Worm (Caenorhabditis elegans) whole organism, L4 larva: Measurements from ENCODE around the gene C54F6.19.

Experiments
- madf-9 ChIP-seq: fragments of 200-800 bp; sonication (Bioruptor generic); conservative IDR thresholded peaks from 2 replicates; pipeline ENCODE4 v1.3.6; 2022; ENCODE audit warnings: missing genetic modification reagents, missing genetic modification characterization, missing compliant biosample characterization
- mdl-1 ChIP-seq, 2 experiments: fragments of 150-350 bp in 1 of 2; sonication (generic microtip) in 1 of 2; optimal IDR thresholded peaks; 2 replicates each; lab custom pipeline; 2014 to 2017; ENCODE audit warnings: missing biosample characterization in 2 of 2, missing genetic modification characterization in 2 of 2
- mep-1 ChIP-seq: fragments of 150-350 bp; sonication (generic microtip); optimal IDR thresholded peaks from 3 replicates; lab custom pipeline; 2014; ENCODE audit warnings: missing biosample characterization, missing genetic modification characterization
- nhr-111 ChIP-seq: fragments of 200-800 bp; sonication (Bioruptor generic); optimal IDR thresholded peaks from 2 replicates; lab custom pipeline; 2018; ENCODE audit warnings: mild to moderate bottlenecking, missing genetic modification characterization, missing compliant biosample characterization
- nhr-28 ChIP-seq: fragments of 150-350 bp; optimal IDR thresholded peaks from 2 replicates; lab custom pipeline; 2014; ENCODE audit warnings: missing biosample characterization, missing genetic modification characterization
- nhr-77 ChIP-seq: fragments of 150-350 bp; optimal IDR thresholded peaks from 2 replicates; lab custom pipeline; 2014; ENCODE audit warnings: missing biosample characterization, missing genetic modification characterization
- unc-62 ChIP-seq, 3 experiments: fragments of 150-350 bp in 1 of 3; sonication (generic microtip); optimal IDR thresholded peaks in 2 of 3; peaks in 1 of 3; 1 replicate in 1 of 3; 2 replicates in 2 of 3; lab custom pipeline; 2014 to 2017; ENCODE audit warnings: missing biosample characterization in 3 of 3, missing genetic modification characterization in 3 of 3, missing genetic modification reagents in 3 of 3, missing genotype in 1 of 3

DNA sequence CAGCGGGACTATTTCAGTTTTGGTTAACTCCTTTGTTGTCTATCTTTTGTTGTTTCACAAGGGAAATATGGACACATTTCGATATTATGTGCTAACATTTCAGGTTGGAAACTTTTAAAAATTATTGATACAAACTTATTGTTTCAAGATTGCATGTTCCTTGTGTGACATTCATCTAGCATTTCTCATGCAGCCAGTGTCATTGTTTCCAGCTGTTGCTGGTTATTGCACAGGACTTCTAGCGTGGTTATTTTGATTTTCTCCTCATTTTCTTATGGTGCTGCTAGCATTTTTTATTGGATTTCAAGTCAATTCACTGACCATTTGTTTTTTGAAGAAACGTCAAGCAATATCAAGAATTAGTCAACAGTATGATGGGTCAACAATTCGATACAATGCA is 10.6 kb downstream of the C54F6.19 start:
- no peak for TF ChIP-seq mep-1 (tag; lab: Kevin White, UChicago)
- TF ChIP-seq unc-62 (GFP tag; optimal IDR thresholded peaks at IDR 0.05 in 1 of 2; lab: Kevin White, UChicago) = peak in 1 of 2 experiments; percentile 34
- no peak for TF ChIP-seq unc-62 (tag; optimal IDR thresholded peaks at IDR 0.05; lab: Kevin White, UChicago)
- no peak for TF ChIP-seq mdl-1 (tag; optimal IDR thresholded peaks at IDR 0.05; lab: Kevin White, UChicago)
- TF ChIP-seq nhr-28 = no peak
- TF ChIP-seq nhr-111 (GFP tag; lab: Kevin White, UChicago) = no peak
- TF ChIP-seq madf-9 (GFP tag; lab: Robert Waterston, UW) = no peak
- no peak for TF ChIP-seq nhr-77 (tag; lab: Kevin White, UChicago)
